Worm (Caenorhabditis elegans): ENCODE measurements around the gene tbc-3.

- TF ChIP-seq him-1 (tag; optimal IDR thresholded peaks at IDR 0.05) (no peak), dao-5 (tag; optimal IDR thresholded peaks at IDR 0.05) (no peak), W03F9.2 (tag; optimal IDR thresholded peaks at IDR 0.05) (no peak)
Observed at ce11 chrIV:9884257-9884656, 14.6 kb upstream of the tbc-3 start, which contains the start of the genes prp-18 and mccc-1.

Data from whole organism, L4/young adult.